In genomic region chr3L:19559171-19559570, dm6 we compare ENCODE assay signal across 2 fruit fly cellular contexts.
TF ChIP-seq lines count a peak whose summit lies in the region.

No protein-coding gene starts in this region.

- no peak for TF ChIP-seq CTCF in whole organism, embryonic (GFP tag; optimal IDR thresholded peaks at IDR 0.05; lab: Kevin White, UChicago)

TF ChIP-seq in whole organism, embryonic, 481 proteins besides CTCF, POLR2A, EP300 and RAD21:
- TF ChIP-seq MTF-1 (GFP tag; optimal IDR thresholded peaks at IDR 0.05; lab: Kevin White, UChicago; ENCODE audit: borderline replicate concordance) (peak; percentile 5), Xbp1 (GFP tag; optimal IDR thresholded peaks at IDR 0.05; lab: Kevin White, UChicago) (no peak), Ets65A (GFP tag; lab: Kevin White, UChicago) (peak; percentile 33), Fer1 (GFP tag; optimal IDR thresholded peaks at IDR 0.05; lab: Kevin White, UChicago) (no peak), tll (GFP tag; optimal IDR thresholded peaks at IDR 0.05; lab: Kevin White, UChicago) (peak in 1 of 2 experiments; percentile 56), Blimp-1 (GFP tag; optimal IDR thresholded peaks at IDR 0.05; lab: Kevin White, UChicago) (peak; percentile 1), CG33213 (GFP tag; optimal IDR thresholded peaks at IDR 0.05; lab: Kevin White, UChicago) (no peak), Hr39 (optimal IDR thresholded peaks at IDR 0.05; lab: Kevin White, UChicago) (no peak), Ada2b (GFP tag; IDR thresholded peaks at IDR 0.05; lab: Robert Waterston, UW) (0 out of 2 replicates have a peak, but pooled peaks have one; percentile 4), ken (GFP tag; IDR thresholded peaks at IDR 0.05; lab: Robert Waterston, UW) (0 out of 3 replicates have a peak, but pooled peaks have one; percentile 13), CG13287 (GFP tag; IDR thresholded peaks at IDR 0.05; lab: Robert Waterston, UW; ENCODE audit: partially characterized antibody) (no peak), Med (GFP tag; lab: Kevin White, UChicago) (peak; percentile 53), CG15479 (GFP tag; optimal IDR thresholded peaks at IDR 0.05; lab: Kevin White, UChicago) (peak; percentile 55), eyg (GFP tag; optimal IDR thresholded peaks at IDR 0.05; lab: Kevin White, UChicago) (no peak), CG1647 (GFP tag; optimal IDR thresholded peaks at IDR 0.05; lab: Kevin White, UChicago) (no peak)

TF ChIP-seq in whole organism, prepupa, 60 proteins besides CTCF, POLR2A, EP300 and RAD21:
- TF ChIP-seq svp (GFP tag; lab: Kevin White, UChicago) (peak; percentile 5), Sox102F (GFP tag; optimal IDR thresholded peaks at IDR 0.05; lab: Kevin White, UChicago) (peak; percentile 7), Hr38 (GFP tag; optimal IDR thresholded peaks at IDR 0.05; lab: Kevin White, UChicago) (no peak), fkh (GFP tag; optimal IDR thresholded peaks at IDR 0.05; lab: Kevin White, UChicago) (peak; percentile 77)

Comparison
In these comparisons a context has a peak if more than half of its experiments do, and no peak if none do; other contexts are left out.
1. Of the 7 proteins assayed by ChIP-seq in both whole organism, embryonic and whole organism, prepupa: peak only in whole organism, embryonic: Blimp-1; only in whole organism, prepupa: Sox102F; in both: none; in neither: 5.